Worm (Caenorhabditis elegans): ENCODE results near the gene hpo-28.

DNA sequence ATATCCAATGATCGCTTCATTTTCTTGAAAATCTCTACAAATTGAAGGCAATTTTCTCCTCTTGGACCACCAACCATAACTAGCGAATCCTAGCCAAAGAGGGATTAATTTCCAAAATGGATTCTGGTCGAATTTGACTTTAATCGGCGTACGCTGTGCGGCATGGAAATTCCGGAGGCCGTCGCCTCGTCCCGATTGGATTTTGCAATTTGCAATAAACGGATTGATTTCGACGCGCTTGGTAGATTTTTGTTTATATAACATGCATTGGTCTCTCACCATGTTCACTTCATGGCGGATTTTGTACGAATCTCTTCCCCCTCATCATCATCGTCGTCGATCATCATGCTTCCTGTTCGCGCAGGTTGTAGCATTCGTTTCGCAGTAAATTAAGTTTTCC is 43.4 kb downstream of the hpo-28 start:
- TF ChIP-seq nhr-28 (tag; optimal IDR thresholded peaks at IDR 0.05) = no peak
- TF ChIP-seq nhr-12 (tag; optimal IDR thresholded peaks at IDR 0.05) = no peak
- TF ChIP-seq lin-39 (tag; optimal IDR thresholded peaks at IDR 0.05) = no peak
- no peak for TF ChIP-seq snpc-4 (tag; optimal IDR thresholded peaks at IDR 0.05)
- no peak for TF ChIP-seq egl-27 (tag; optimal IDR thresholded peaks at IDR 0.05)
- no peak for TF ChIP-seq nhr-77 (tag; optimal IDR thresholded peaks at IDR 0.05)
- no peak for TF ChIP-seq pha-4 (tag; optimal IDR thresholded peaks at IDR 0.05)
- no peak for TF ChIP-seq elt-3 (tag; optimal IDR thresholded peaks at IDR 0.05)
- no peak for TF ChIP-seq zag-1 (tag; optimal IDR thresholded peaks at IDR 0.05)
- TF ChIP-seq skn-1 (tag; optimal IDR thresholded peaks at IDR 0.05) = no peak
